Fruit fly (Drosophila melanogaster) whole organism, embryonic: Measurements from ENCODE around the gene Ppm1.

Experiments
- Atf6 ChIP-seq: fragments of 200-800 bp; sonication (Bioruptor generic); IDR thresholded peaks from 2 replicates; pipeline ENCODE4 v1.3.6; 2022; ENCODE audit warnings: missing biosample characterization, missing genetic modification characterization
- Bgb ChIP-seq: fragments of 200-800 bp; sonication (Bioruptor generic); IDR thresholded peaks from 2 replicates; pipeline ENCODE4 v1.3.6; 2022; ENCODE audit warnings: missing biosample characterization, missing genetic modification characterization; ENCODE audit not compliant: partially characterized antibody
- CG10267 ChIP-seq: fragments of 200-800 bp; sonication (Bioruptor generic); optimal IDR thresholded peaks from 2 replicates; lab custom pipeline; 2018; ENCODE audit warnings: missing biosample characterization, mild to moderate bottlenecking, missing genetic modification characterization, moderate library complexity
- CG10654 ChIP-seq: fragments of 200-800 bp; sonication (Bioruptor generic); optimal IDR thresholded peaks from 2 replicates; lab custom pipeline; 2016; ENCODE audit warnings: missing biosample characterization, missing genetic modification characterization
- CG12769 ChIP-seq: fragments of 200-800 bp; sonication (Bioruptor generic); optimal IDR thresholded peaks from 2 replicates; lab custom pipeline; 2019; ENCODE audit warnings: missing biosample characterization, mild to moderate bottlenecking, missing genetic modification characterization, moderate library complexity
- CG13775 ChIP-seq: fragments of 200-800 bp; sonication (Bioruptor generic); optimal IDR thresholded peaks from 3 replicates; lab custom pipeline; 2017; ENCODE audit warnings: missing biosample characterization, mild to moderate bottlenecking, missing genetic modification characterization
- CG16813 ChIP-seq: fragments of 200-800 bp; sonication (Bioruptor generic); IDR thresholded peaks from 3 replicates; pipeline ENCODE4 v1.3.6; 2022; ENCODE audit warnings: missing biosample characterization, missing genetic modification characterization; ENCODE audit not compliant: partially characterized antibody
- CG17328 ChIP-seq: fragments of 200-800 bp; sonication (Bioruptor generic); IDR thresholded peaks from 2 replicates; pipeline ENCODE4 v1.3.6; 2022; ENCODE audit warnings: missing biosample characterization, missing genetic modification characterization
- CG17802 ChIP-seq: fragments of 200-800 bp; sonication (Bioruptor generic); optimal IDR thresholded peaks from 2 replicates; lab custom pipeline; 2018; ENCODE audit warnings: missing biosample characterization, mild to moderate bottlenecking, missing genetic modification characterization, moderate library complexity
- CG18262 ChIP-seq: fragments of 200-800 bp; optimal IDR thresholded peaks from 3 replicates; lab custom pipeline; 2019; ENCODE audit warnings: missing biosample characterization, mild to moderate bottlenecking, missing genetic modification characterization, moderate library complexity
- CG18599 ChIP-seq: fragments of 200-800 bp; sonication (Bioruptor generic); optimal IDR thresholded peaks from 3 replicates; lab custom pipeline; 2017; ENCODE audit warnings: missing biosample characterization, missing genetic modification characterization, mild to moderate bottlenecking, moderate library complexity, missing genetic modification reagents
- CG2678 ChIP-seq: fragments of 200-800 bp; sonication (Bioruptor generic); optimal IDR thresholded peaks from 3 replicates; lab custom pipeline; 2019; ENCODE audit warnings: missing biosample characterization, mild to moderate bottlenecking, missing genetic modification characterization, moderate library complexity
- CG2712 ChIP-seq: fragments of 200-800 bp; optimal IDR thresholded peaks from 3 replicates; lab custom pipeline; 2019; ENCODE audit warnings: missing biosample characterization, mild to moderate bottlenecking, missing genetic modification characterization, moderate library complexity
- CG33213 ChIP-seq: fragments of 200-800 bp; sonication (Bioruptor generic); optimal IDR thresholded peaks from 3 replicates; lab custom pipeline; 2016; ENCODE audit warnings: missing biosample characterization, missing genetic modification characterization
- CG43689 ChIP-seq: fragments of 200-800 bp; sonication (Bioruptor generic); IDR thresholded peaks from 2 replicates; pipeline ENCODE4 v1.3.6; 2022; ENCODE audit warnings: missing biosample characterization, missing genetic modification characterization
- CG4854 ChIP-seq: fragments of 200-800 bp; sonication (Bioruptor generic); optimal IDR thresholded peaks from 2 replicates; lab custom pipeline; 2016; ENCODE audit warnings: missing biosample characterization, missing genetic modification characterization, inconsistent platforms
- CG7786 ChIP-seq: fragments of 200-800 bp; sonication (Bioruptor generic); optimal IDR thresholded peaks from 2 replicates; lab custom pipeline; 2016; ENCODE audit warnings: missing biosample characterization, missing genetic modification characterization
- CG8281 ChIP-seq: fragments of 200-800 bp; sonication (Bioruptor generic); optimal IDR thresholded peaks from 2 replicates; lab custom pipeline; 2018; ENCODE audit warnings: missing biosample characterization, mild to moderate bottlenecking, missing genetic modification characterization, moderate library complexity
- CG8944 ChIP-seq: fragments of 200-800 bp; sonication (Bioruptor generic); optimal IDR thresholded peaks from 3 replicates; lab custom pipeline; 2016; ENCODE audit warnings: missing biosample characterization, missing genetic modification characterization
- CG9609 ChIP-seq: fragments of 200-800 bp; sonication (Bioruptor generic); optimal IDR thresholded peaks from 3 replicates; lab custom pipeline; 2016; ENCODE audit warnings: missing biosample characterization, missing genetic modification characterization
- CG9932 ChIP-seq: fragments of 200-800 bp; sonication (Bioruptor generic); IDR thresholded peaks from 2 replicates; pipeline ENCODE4 v1.3.6; 2022; ENCODE audit warnings: missing biosample characterization, missing genetic modification characterization
- Doc3 ChIP-seq: fragments of 200-800 bp; sonication (Bioruptor generic); IDR thresholded peaks from 3 replicates; pipeline ENCODE4 v1.3.6; 2022; ENCODE audit warnings: missing biosample characterization, missing genetic modification characterization; ENCODE audit not compliant: partially characterized antibody
- Gsc ChIP-seq: fragments of 200-800 bp; sonication (Bioruptor generic); IDR thresholded peaks from 2 replicates; pipeline ENCODE4 v1.3.6; 2022; ENCODE audit warnings: missing biosample characterization, missing genetic modification characterization
- HmgZ ChIP-seq: fragments of 200-800 bp; sonication (Bioruptor generic); optimal IDR thresholded peaks from 2 replicates; lab custom pipeline; 2018; ENCODE audit warnings: missing biosample characterization, mild to moderate bottlenecking, missing genetic modification characterization
- Jarid2 ChIP-seq: fragments of 200-800 bp; sonication (Bioruptor generic); optimal IDR thresholded peaks from 3 replicates; lab custom pipeline; 2017; ENCODE audit warnings: mild to moderate bottlenecking, missing biosample characterization, missing genetic modification reagents, missing genetic modification characterization
- Kr ChIP-seq: fragments of 200-800 bp; sonication (Bioruptor generic); optimal IDR thresholded peaks from 2 replicates; lab custom pipeline; 2017; ENCODE audit warnings: missing biosample characterization, mild to moderate bottlenecking, missing genetic modification characterization
- Lhr ChIP-seq: fragments of 200-800 bp; sonication (Bioruptor generic); optimal IDR thresholded peaks from 3 replicates; lab custom pipeline; 2017; ENCODE audit warnings: mild to moderate bottlenecking, missing biosample characterization, missing genetic modification reagents, missing genetic modification characterization
- Mad ChIP-seq: fragments of 200-800 bp; sonication (Bioruptor generic); optimal IDR thresholded peaks from 2 replicates; lab custom pipeline; 2016; ENCODE audit warnings: missing biosample characterization, missing genetic modification characterization
- Nf-YB ChIP-seq: fragments of 200-800 bp; sonication (Bioruptor generic); optimal IDR thresholded peaks from 3 replicates; lab custom pipeline; 2019; ENCODE audit warnings: missing biosample characterization, mild to moderate bottlenecking, missing genetic modification characterization, moderate library complexity
- Oaz ChIP-seq: fragments of 200-800 bp; sonication (Bioruptor generic); IDR thresholded peaks from 2 replicates; pipeline ENCODE4 v1.3.6; 2022; ENCODE audit warnings: missing biosample characterization, missing genetic modification characterization
- Pdp1 ChIP-seq, 2 experiments: fragments of 200-800 bp; sonication (Bioruptor generic); optimal IDR thresholded peaks; 3 replicates each; lab custom pipeline; 2016; ENCODE audit warnings: missing biosample characterization in 2 of 2, missing genetic modification characterization in 2 of 2, mild to moderate bottlenecking in 1 of 2, moderate library complexity in 1 of 2
- Ssrp ChIP-seq: fragments of 200-800 bp; sonication (Bioruptor generic); optimal IDR thresholded peaks from 2 replicates; lab custom pipeline; 2018; ENCODE audit warnings: missing biosample characterization, mild to moderate bottlenecking, missing genetic modification characterization, moderate library complexity
- Vsx1 ChIP-seq: fragments of 200-800 bp; sonication (Bioruptor generic); optimal IDR thresholded peaks from 2 replicates; lab custom pipeline; 2017; ENCODE audit warnings: missing biosample characterization, mild to moderate bottlenecking, missing genetic modification characterization, missing genetic modification reagents
- ac ChIP-seq: fragments of 200-800 bp; sonication (Bioruptor generic); optimal IDR thresholded peaks from 3 replicates; lab custom pipeline; 2017; ENCODE audit warnings: missing biosample characterization, mild to moderate bottlenecking, missing genetic modification characterization
- ems ChIP-seq: fragments of 200-800 bp; sonication (Bioruptor generic); optimal IDR thresholded peaks from 3 replicates; lab custom pipeline; 2016; ENCODE audit warnings: missing biosample characterization, missing genetic modification characterization
- gsb ChIP-seq: fragments of 200-800 bp; sonication (Bioruptor generic); IDR thresholded peaks from 2 replicates; pipeline ENCODE4 v1.3.6; 2022; ENCODE audit warnings: missing biosample characterization, missing genetic modification characterization
- gsb-n ChIP-seq: fragments of 200-800 bp; sonication (Bioruptor generic); optimal IDR thresholded peaks from 3 replicates; lab custom pipeline; 2018; ENCODE audit warnings: missing biosample characterization, mild to moderate bottlenecking, missing genetic modification characterization
- hth ChIP-seq: fragments of >200 bp; optimal IDR thresholded peaks from 2 replicates; lab custom pipeline; 2017; ENCODE audit warnings: inconsistent platforms
- kay ChIP-seq: fragments of 200-800 bp; sonication (Bioruptor generic); optimal IDR thresholded peaks from 2 replicates; lab custom pipeline; 2016; ENCODE audit warnings: missing biosample characterization, missing genetic modification characterization
- lilli ChIP-seq: fragments of 200-800 bp; sonication (Bioruptor generic); optimal IDR thresholded peaks from 3 replicates; lab custom pipeline; 2016; ENCODE audit warnings: missing biosample characterization, missing genetic modification characterization
- pan ChIP-seq, 4 experiments: fragments of >200 bp in 3 of 4; fragments of 200-800 bp in 1 of 4; sonication (Bioruptor generic) in 1 of 4; optimal IDR thresholded peaks in 3 of 4; IDR thresholded peaks in 1 of 4; 2 replicates each; pipeline versions ENCODE4 v1.3.6 to Lab custom; 2017 to 2022; ENCODE audit warnings: missing biosample characterization in 2 of 4, missing genetic modification characterization in 2 of 4, mixed read lengths in 1 of 4
- pho ChIP-seq: fragments of 200-800 bp; sonication (Bioruptor generic); optimal IDR thresholded peaks from 2 replicates; lab custom pipeline; 2016; ENCODE audit warnings: missing biosample characterization, missing genetic modification characterization
- sim ChIP-seq: fragments of 200-800 bp; sonication (Bioruptor generic); IDR thresholded peaks from 2 replicates; pipeline ENCODE4 v1.3.6; 2022; ENCODE audit warnings: missing biosample characterization, missing genetic modification characterization
- ssp ChIP-seq: fragments of 200-800 bp; sonication (Bioruptor generic); IDR thresholded peaks from 2 replicates; pipeline ENCODE4 v1.3.6; 2022; ENCODE audit warnings: missing biosample characterization, missing genetic modification characterization
- stc ChIP-seq: fragments of 200-800 bp; sonication (Bioruptor generic); IDR thresholded peaks from 2 replicates; pipeline ENCODE4 v1.3.6; 2022; ENCODE audit warnings: missing biosample characterization, missing genetic modification characterization
- stwl ChIP-seq: fragments of 200-800 bp; sonication (Bioruptor generic); optimal IDR thresholded peaks from 3 replicates; lab custom pipeline; 2018; ENCODE audit warnings: missing biosample characterization, mild to moderate bottlenecking, missing genetic modification characterization, moderate library complexity
- trh ChIP-seq: fragments of 200-800 bp; sonication (Bioruptor generic); optimal IDR thresholded peaks from 2 replicates; lab custom pipeline; 2016; ENCODE audit warnings: missing biosample characterization, missing genetic modification characterization
- zfh2 ChIP-seq: fragments of 200-800 bp; sonication (Bioruptor generic); optimal IDR thresholded peaks from 2 replicates; lab custom pipeline; 2016; ENCODE audit warnings: missing biosample characterization, missing genetic modification characterization

Ppm1 gene

dm6 chr3L:621097-621967 is 40.2 kb downstream of the Ppm1 start (continued):
- TF ChIP-seq sim (GFP tag; lab: Robert Waterston, UW), result no peak
- no peak for TF ChIP-seq pan (optimal IDR thresholded peaks at IDR 0.05; lab: Kevin White, UChicago)
- TF ChIP-seq pan (GFP tag; optimal IDR thresholded peaks at IDR 0.05 in 1 of 2, IDR thresholded peaks at IDR 0.05 in 1 of 2), result peak in 1 of 2 experiments; percentile 49
- no peak for TF ChIP-seq gsb
- TF ChIP-seq Nf-YB (GFP tag; lab: Kevin White, UChicago), result peak; percentile 69
- peak; percentile 93 for TF ChIP-seq CG18262 (tag; lab: Kevin White, UChicago)
- TF ChIP-seq CG17802, result peak; percentile 31
- no peak for TF ChIP-seq Bgb (GFP tag; lab: Robert Waterston, UW)
- TF ChIP-seq stc (GFP tag; lab: Robert Waterston, UW), result peak; percentile 28; the same call in 1 of the 2 replicates
- TF ChIP-seq HmgZ, result peak; percentile 10
- peak; percentile 59 for TF ChIP-seq ems (GFP tag; lab: Kevin White, UChicago)
- peak; percentile 15 for TF ChIP-seq Jarid2 (GFP tag; lab: Kevin White, UChicago)
- peak; percentile 65 for TF ChIP-seq Lhr (GFP tag; lab: Kevin White, UChicago)
- peak; percentile 28 for TF ChIP-seq CG33213
- peak; percentile 85 for TF ChIP-seq Ssrp
- peak; percentile 78 for TF ChIP-seq Mad
- peak; percentile 89 for TF ChIP-seq CG17328 (GFP tag; lab: Robert Waterston, UW)
- no peak for TF ChIP-seq hth (lab: Kevin White, UChicago)
- TF ChIP-seq Pdp1 (GFP tag; optimal IDR thresholded peaks at IDR 0.05; lab: Kevin White, UChicago), result peak; percentile 69 to 78
- peak; percentile 42 for TF ChIP-seq ssp (GFP tag; lab: Robert Waterston, UW)
- TF ChIP-seq Doc3 (GFP tag; lab: Robert Waterston, UW), result no peak
- peak; percentile 46 for TF ChIP-seq CG8281
- peak; percentile 55 for TF ChIP-seq Vsx1
- no peak for TF ChIP-seq zfh2 (GFP tag; lab: Kevin White, UChicago)
- TF ChIP-seq CG2712 (tag; lab: Kevin White, UChicago), result peak; percentile 94
- TF ChIP-seq Atf6, result no peak
- no peak for TF ChIP-seq Oaz (GFP tag; lab: Robert Waterston, UW)
- peak; percentile 73 for TF ChIP-seq stwl (tag; lab: Kevin White, UChicago)
- peak; percentile 69 for TF ChIP-seq CG4854
- TF ChIP-seq CG13775 (GFP tag; lab: Kevin White, UChicago), result peak; percentile 86
- TF ChIP-seq ac, result peak; percentile 97
- TF ChIP-seq CG43689 (GFP tag; lab: Robert Waterston, UW), result no peak
- TF ChIP-seq CG10654 (GFP tag; lab: Kevin White, UChicago), result peak; percentile 76
- peak; percentile 73 for TF ChIP-seq lilli (GFP tag; lab: Kevin White, UChicago)
- TF ChIP-seq kay, result peak; percentile 64
- peak; percentile 63 for TF ChIP-seq CG8944 (GFP tag; lab: Kevin White, UChicago)
- TF ChIP-seq Gsc, result peak; percentile 62
- no peak for TF ChIP-seq CG9932
- peak; percentile 38 for TF ChIP-seq trh (GFP tag; lab: Kevin White, UChicago)
- TF ChIP-seq CG7786 (GFP tag; lab: Kevin White, UChicago), result peak; percentile 47
- TF ChIP-seq Kr, result peak; percentile 75
- TF ChIP-seq CG16813 (GFP tag; lab: Robert Waterston, UW), result no peak
- peak; percentile 70 for TF ChIP-seq CG2678
- TF ChIP-seq CG9609 (GFP tag; lab: Kevin White, UChicago), result peak; percentile 61
- TF ChIP-seq CG12769 (tag; lab: Kevin White, UChicago), result peak; percentile 21
- TF ChIP-seq pho (GFP tag; lab: Kevin White, UChicago), result no peak
- TF ChIP-seq gsb-n (tag; lab: Kevin White, UChicago), result peak; percentile 89
- peak; percentile 89 for TF ChIP-seq CG10267 (tag; lab: Kevin White, UChicago)
- TF ChIP-seq CG18599 (GFP tag; lab: Kevin White, UChicago), result peak; percentile 7
